Worm (Caenorhabditis elegans) whole organism, midembryonic: ENCODE data around the gene Y97E10AR.2.

Source experiments
- cog-1 ChIP-seq: sonication (generic microtip); optimal IDR thresholded peaks from 2 replicates; lab custom pipeline; 2016; ENCODE audit warnings: missing genetic modification characterization, missing compliant biosample characterization
- flt-1 ChIP-seq: fragments of 200-800 bp; sonication (Bioruptor generic); IDR thresholded peaks from 2 replicates; pipeline ENCODE4 v1.3.6; 2022; ENCODE audit warnings: missing genetic modification characterization, missing compliant biosample characterization
- ref-1 ChIP-seq: fragments of 200-800 bp; sonication (Bioruptor generic); conservative IDR thresholded peaks from 2 replicates; pipeline ENCODE4 v1.3.6; 2022; ENCODE audit warnings: missing genetic modification reagents, missing genetic modification characterization, missing compliant biosample characterization
- tab-1 ChIP-seq: fragments of 200-800 bp; sonication (Bioruptor generic); IDR thresholded peaks from 2 replicates; pipeline ENCODE4 v1.3.6; 2022; ENCODE audit warnings: missing genetic modification characterization, missing compliant biosample characterization
- ztf-23 ChIP-seq: fragments of 200-800 bp; sonication (Bioruptor generic); IDR thresholded peaks from 2 replicates; pipeline ENCODE4 v1.3.6; 2022; ENCODE audit warnings: missing genetic modification reagents, missing genetic modification characterization, missing compliant biosample characterization
- ztf-29 ChIP-seq: fragments of 200-800 bp; sonication (Bioruptor generic); IDR thresholded peaks from 2 replicates; pipeline ENCODE4 v1.3.6; 2022; ENCODE audit warnings: missing genetic modification reagents, missing genetic modification characterization, missing compliant biosample characterization

DNA sequence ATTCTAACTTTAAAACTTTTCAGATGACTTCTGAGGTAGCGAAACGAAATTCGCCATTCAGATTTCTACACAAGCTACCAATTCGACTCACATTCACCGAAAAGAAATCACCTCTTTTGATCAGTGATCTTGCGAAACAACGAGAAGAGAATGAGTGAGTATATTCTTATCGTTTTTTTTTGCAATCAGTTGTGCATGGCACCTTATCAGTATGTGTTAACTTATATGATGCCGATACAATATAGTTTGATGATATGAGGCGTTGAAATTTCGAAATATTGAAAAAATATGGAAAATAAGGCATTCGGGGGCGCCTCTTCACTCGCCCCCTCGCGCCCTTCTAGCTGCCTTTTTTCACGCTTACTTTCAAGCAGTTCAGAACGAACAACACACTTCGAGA, 21.9 kb downstream of the Y97E10AR.2 start:
- TF ChIP-seq ztf-29 (no peak), flt-1 (no peak), cog-1 (tag; lab: Kevin White, UChicago) (no peak), ref-1 (no peak), tab-1 (GFP tag; lab: Robert Waterston, UW) (no peak), ztf-23 (GFP tag; lab: Robert Waterston, UW) (no peak)
